Fruit fly (Drosophila melanogaster) whole organism, adult: ENCODE results near the gene Ccdc114.

Experiments used
- CG12768 ChIP-seq: fragments of 200-800 bp; sonication (Bioruptor generic); optimal IDR thresholded peaks from 2 replicates; lab custom pipeline; 2017; ENCODE audit warnings: missing biosample characterization, missing genetic modification characterization, mild to moderate bottlenecking, moderate library complexity, missing genetic modification reagents
- Mnt ChIP-seq: fragments of 200-800 bp; sonication (Bioruptor generic); optimal IDR thresholded peaks from 2 replicates; lab custom pipeline; 2016; ENCODE audit warnings: missing biosample characterization, mild to moderate bottlenecking, missing genetic modification characterization
- pad ChIP-seq: fragments of 200-800 bp; sonication (Bioruptor generic); optimal IDR thresholded peaks from 3 replicates; lab custom pipeline; 2017; ENCODE audit warnings: missing biosample characterization, missing genetic modification characterization, mild to moderate bottlenecking, moderate library complexity, missing genetic modification reagents

DNA sequence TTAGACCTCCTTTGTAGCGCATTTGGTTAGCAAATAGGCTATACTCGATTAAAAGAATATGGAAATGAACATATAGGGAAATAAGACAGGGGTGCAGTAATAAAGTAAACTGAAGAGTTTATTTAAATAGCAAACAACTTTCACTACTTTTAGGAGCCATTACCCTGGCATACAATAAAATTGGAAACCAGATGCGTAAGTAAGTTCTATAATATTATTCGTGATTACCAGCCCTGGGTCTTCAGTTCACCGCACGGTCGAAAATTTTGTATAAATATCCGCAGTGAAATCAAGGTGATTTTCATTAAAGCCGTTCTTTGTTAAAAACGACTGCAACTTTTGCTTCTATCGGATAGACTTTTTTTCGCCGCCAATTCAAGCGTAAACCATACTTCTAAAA is 9.5 kb downstream of the Ccdc114 start, which contains the start of gene CG17562:
- TF ChIP-seq pad (GFP tag; lab: Kevin White, UChicago) (no peak), Mnt (GFP tag; lab: Kevin White, UChicago) (no peak), CG12768 (no peak)
